Worm (Caenorhabditis elegans) whole organism, mixed stage, embryonic: ENCODE measurements around the gene gst-15.

Experiments
- blmp-1 ChIP-seq: fragments of 150-350 bp; optimal IDR thresholded peaks from 2 replicates; lab custom pipeline; 2014; ENCODE audit warnings: missing biosample characterization, missing genetic modification characterization
- lin-32 ChIP-seq: fragments of 200-800 bp; sonication (Bioruptor generic); optimal IDR thresholded peaks from 2 replicates; lab custom pipeline; 2018; ENCODE audit warnings: mild to moderate bottlenecking, missing genetic modification characterization, missing compliant biosample characterization
- nhr-2 ChIP-seq: fragments of 150-350 bp; optimal IDR thresholded peaks from 2 replicates; lab custom pipeline; 2014; ENCODE audit warnings: missing biosample characterization, missing genetic modification characterization
- nhr-237 ChIP-seq: fragments of 150-350 bp; optimal IDR thresholded peaks from 2 replicates; lab custom pipeline; 2014; ENCODE audit warnings: missing biosample characterization, missing genetic modification characterization
- pha-4 ChIP-seq: fragments of 150-350 bp; optimal IDR thresholded peaks from 2 replicates; lab custom pipeline; 2018; ENCODE audit warnings: missing biosample characterization, missing genetic modification reagents, missing genetic modification characterization
- unc-120 ChIP-seq: sonication (generic microtip); optimal IDR thresholded peaks from 2 replicates; lab custom pipeline; 2017; ENCODE audit warnings: missing genetic modification characterization, missing compliant biosample characterization; ENCODE audit not compliant: poor library complexity, severe bottlenecking
- unc-62 ChIP-seq: fragments of 150-350 bp; optimal IDR thresholded peaks from 2 replicates; lab custom pipeline; 2014; ENCODE audit warnings: missing biosample characterization, missing genetic modification reagents, missing genetic modification characterization
- ztf-11 ChIP-seq: fragments of 150-350 bp; optimal IDR thresholded peaks from 2 replicates; lab custom pipeline; 2014; ENCODE audit warnings: missing biosample characterization, missing genetic modification characterization

ce11 chrII:13590461-13590860 is 22.5 kb downstream of the gst-15 start, which contains the start of gene clec-145:
- TF ChIP-seq nhr-2 (no peak), blmp-1 (tag; lab: Kevin White, UChicago) (no peak), unc-62 (GFP tag; lab: Kevin White, UChicago) (no peak), ztf-11 (tag; lab: Kevin White, UChicago) (no peak), nhr-237 (tag; lab: Kevin White, UChicago) (no peak), lin-32 (GFP tag; lab: Kevin White, UChicago) (no peak), pha-4 (tag; lab: Kevin White, UChicago) (no peak), unc-120 (tag; lab: Kevin White, UChicago) (no peak)
